Worm (Caenorhabditis elegans): Measurements from ENCODE around the gene ztf-20.

ztf-20 gene

ce11 chrV:18934539-18934938 is 25.4 kb downstream of the ztf-20 start:
- no peak for TF ChIP-seq nhr-237 (tag; optimal IDR thresholded peaks at IDR 0.05)
- TF ChIP-seq ceh-83 (GFP tag; optimal IDR thresholded peaks at IDR 0.05), result no peak
- TF ChIP-seq lsy-2 (tag; optimal IDR thresholded peaks at IDR 0.05), result no peak
- no peak for TF ChIP-seq elt-1 (tag; optimal IDR thresholded peaks at IDR 0.05; ENCODE audit: borderline replicate concordance, insufficient read depth)
- TF ChIP-seq unc-120 (tag; optimal IDR thresholded peaks at IDR 0.05; ENCODE audit: poor library complexity, severe bottlenecking), result no peak
- no peak for TF ChIP-seq mls-2 (tag; optimal IDR thresholded peaks at IDR 0.05)
- no peak for TF ChIP-seq blmp-1 (tag; optimal IDR thresholded peaks at IDR 0.05)

ce11 chrV:18931279-18931678 is 28.7 kb downstream of the ztf-20 start, which contains the start of gene ptr-22:
Gene ptr-22 (minus strand): TSS chrV:18931379.
- TF ChIP-seq snpc-4 (tag; optimal IDR thresholded peaks at IDR 0.05), result no peak
- no peak for TF ChIP-seq nhr-28 (tag; optimal IDR thresholded peaks at IDR 0.05)
- TF ChIP-seq elt-1 (tag; optimal IDR thresholded peaks at IDR 0.05; ENCODE audit: borderline replicate concordance, insufficient read depth), result no peak
- no peak for TF ChIP-seq ceh-43 (GFP tag; optimal IDR thresholded peaks at IDR 0.05)
- TF ChIP-seq blmp-1 (tag; optimal IDR thresholded peaks at IDR 0.05), result no peak
- TF ChIP-seq sem-2 (GFP tag; optimal IDR thresholded peaks at IDR 0.05), result no peak
- no peak for TF ChIP-seq nhr-12 (tag; optimal IDR thresholded peaks at IDR 0.05)
- TF ChIP-seq sptf-1 (tag; optimal IDR thresholded peaks at IDR 0.05), result no peak
- TF ChIP-seq ceh-83 (GFP tag; optimal IDR thresholded peaks at IDR 0.05), result no peak
- no peak for TF ChIP-seq tbx-8 (GFP tag; optimal IDR thresholded peaks at IDR 0.05)
- TF ChIP-seq ces-1 (GFP tag; optimal IDR thresholded peaks at IDR 0.05), result no peak
- no peak for TF ChIP-seq unc-62 (GFP tag; optimal IDR thresholded peaks at IDR 0.05)
- no peak for TF ChIP-seq cnd-1 (tag; optimal IDR thresholded peaks at IDR 0.05)
- TF ChIP-seq elt-3 (tag; optimal IDR thresholded peaks at IDR 0.05), result no peak
- TF ChIP-seq unc-120 (tag; optimal IDR thresholded peaks at IDR 0.05; ENCODE audit: poor library complexity, severe bottlenecking), result no peak
- no peak for TF ChIP-seq zip-8 (tag; optimal IDR thresholded peaks at IDR 0.05)
- no peak for TF ChIP-seq ztf-11 (tag; optimal IDR thresholded peaks at IDR 0.05)
- no peak for TF ChIP-seq mep-1 (tag; optimal IDR thresholded peaks at IDR 0.05)
- TF ChIP-seq mab-5 (tag; optimal IDR thresholded peaks at IDR 0.05), result no peak
- TF ChIP-seq flh-1 (GFP tag; optimal IDR thresholded peaks at IDR 0.05), result no peak

- TF ChIP-seq sem-2 (GFP tag; optimal IDR thresholded peaks at IDR 0.05) (no peak), bed-3 (GFP tag; optimal IDR thresholded peaks at IDR 0.05) (no peak)
These were observed 29.2 kb downstream of the ztf-20 start for ce11 chrV:18930748-18931147.

ce11 chrV:18917396-18917795 is 42.6 kb downstream of the ztf-20 start:
- TF ChIP-seq lin-32 (GFP tag; optimal IDR thresholded peaks at IDR 0.05), result no peak
- TF ChIP-seq nhr-12 (tag; optimal IDR thresholded peaks at IDR 0.05), result no peak
- TF ChIP-seq elt-3 (tag; optimal IDR thresholded peaks at IDR 0.05), result no peak
- no peak for TF ChIP-seq ceh-39 (tag; optimal IDR thresholded peaks at IDR 0.05)
- TF ChIP-seq mep-1 (tag; optimal IDR thresholded peaks at IDR 0.05), result no peak

ce11 chrV:18913120-18913519 is 46.9 kb downstream of the ztf-20 start:
- TF ChIP-seq mep-1 (tag; optimal IDR thresholded peaks at IDR 0.05) (no peak), drap-1 (GFP tag; optimal IDR thresholded peaks at IDR 0.05) (no peak), unc-62 (GFP tag; optimal IDR thresholded peaks at IDR 0.05) (no peak), flh-1 (GFP tag; optimal IDR thresholded peaks at IDR 0.05) (no peak), ceh-43 (GFP tag; optimal IDR thresholded peaks at IDR 0.05) (no peak), elt-3 (tag; optimal IDR thresholded peaks at IDR 0.05) (no peak), nhr-28 (tag; optimal IDR thresholded peaks at IDR 0.05) (no peak), ceh-83 (GFP tag; optimal IDR thresholded peaks at IDR 0.05) (no peak), unc-120 (tag; optimal IDR thresholded peaks at IDR 0.05; ENCODE audit: poor library complexity, severe bottlenecking) (no peak), lin-13 (tag; optimal IDR thresholded peaks at IDR 0.05) (no peak), nhr-76 (tag; optimal IDR thresholded peaks at IDR 0.05) (no peak), nhr-12 (tag; optimal IDR thresholded peaks at IDR 0.05) (no peak)

ce11 chrV:18912555-18912954 is 47.4 kb downstream of the ztf-20 start:
- TF ChIP-seq sem-2 (GFP tag; optimal IDR thresholded peaks at IDR 0.05) (no peak), nhr-237 (tag; optimal IDR thresholded peaks at IDR 0.05) (no peak), ham-2 (GFP tag; optimal IDR thresholded peaks at IDR 0.05) (no peak), drap-1 (GFP tag; optimal IDR thresholded peaks at IDR 0.05) (no peak), pha-4 (tag; optimal IDR thresholded peaks at IDR 0.05) (no peak), nhr-12 (tag; optimal IDR thresholded peaks at IDR 0.05) (no peak), mep-1 (tag; optimal IDR thresholded peaks at IDR 0.05) (no peak), blmp-1 (tag; optimal IDR thresholded peaks at IDR 0.05) (no peak), unc-39 (tag; optimal IDR thresholded peaks at IDR 0.05) (no peak), flh-1 (GFP tag; optimal IDR thresholded peaks at IDR 0.05) (no peak), hlh-1 (tag; optimal IDR thresholded peaks at IDR 0.05) (no peak), unc-120 (tag; optimal IDR thresholded peaks at IDR 0.05; ENCODE audit: poor library complexity, severe bottlenecking) (no peak), nhr-76 (tag; optimal IDR thresholded peaks at IDR 0.05) (no peak), tbx-8 (GFP tag; optimal IDR thresholded peaks at IDR 0.05) (no peak), unc-62 (GFP tag; optimal IDR thresholded peaks at IDR 0.05) (no peak), lin-32 (GFP tag; optimal IDR thresholded peaks at IDR 0.05) (no peak), M03D4.4 (tag; optimal IDR thresholded peaks at IDR 0.05) (no peak), ceh-43 (GFP tag; optimal IDR thresholded peaks at IDR 0.05) (no peak)
